Worm (Caenorhabditis elegans) whole organism, late embryonic: ENCODE data around the gene nasp-1.

ENCODE experiments used
- C08G9.2 ChIP-seq: sonication (generic microtip); optimal IDR thresholded peaks from 2 replicates; lab custom pipeline; 2016; ENCODE audit warnings: mild to moderate bottlenecking, missing genetic modification characterization, moderate library complexity, missing compliant biosample characterization
- C38D4.7 ChIP-seq: fragments of 200-800 bp; sonication (Bioruptor generic); optimal IDR thresholded peaks from 2 replicates; lab custom pipeline; 2018; ENCODE audit warnings: mild to moderate bottlenecking, missing genetic modification characterization, moderate library complexity, missing compliant biosample characterization
- F13H6.1 ChIP-seq: sonication (generic microtip); optimal IDR thresholded peaks from 2 replicates; lab custom pipeline; 2016; ENCODE audit warnings: missing genetic modification characterization, missing compliant biosample characterization
- K02D7.2 ChIP-seq: sonication (generic microtip); optimal IDR thresholded peaks from 2 replicates; lab custom pipeline; 2017; ENCODE audit warnings: mild to moderate bottlenecking, missing genetic modification characterization, missing compliant biosample characterization
- T23F11.4 ChIP-seq: fragments of 200-800 bp; sonication (Bioruptor generic); optimal IDR thresholded peaks from 2 replicates; lab custom pipeline; 2018; ENCODE audit warnings: mild to moderate bottlenecking, missing genetic modification characterization, missing compliant biosample characterization
- Y22D7AL.16 ChIP-seq: sonication (generic microtip); optimal IDR thresholded peaks from 2 replicates; lab custom pipeline; 2016; ENCODE audit warnings: missing genetic modification characterization, missing compliant biosample characterization
- ama-1 ChIP-seq: fragments of 150-350 bp; optimal IDR thresholded peaks from 2 replicates; lab custom pipeline; 2014
- ceh-19 ChIP-seq: fragments of 200-800 bp; sonication (Bioruptor generic); optimal IDR thresholded peaks from 2 replicates; lab custom pipeline; 2018; ENCODE audit warnings: mild to moderate bottlenecking, missing genetic modification characterization, missing compliant biosample characterization
- ceh-2 ChIP-seq: sonication (generic microtip); optimal IDR thresholded peaks from 2 replicates; lab custom pipeline; 2016; ENCODE audit warnings: missing genotype, missing genetic modification characterization, missing compliant biosample characterization
- ceh-22 ChIP-seq: sonication (generic microtip); optimal IDR thresholded peaks from 2 replicates; lab custom pipeline; 2017; ENCODE audit warnings: missing biosample characterization, missing genetic modification characterization
- ceh-24 ChIP-seq: sonication (generic microtip); optimal IDR thresholded peaks from 2 replicates; lab custom pipeline; 2016; ENCODE audit warnings: mild to moderate bottlenecking, missing genetic modification characterization, missing compliant biosample characterization
- ceh-31 ChIP-seq: sonication (generic microtip); optimal IDR thresholded peaks from 2 replicates; lab custom pipeline; 2016; ENCODE audit warnings: missing genetic modification characterization, missing compliant biosample characterization
- ceh-34 ChIP-seq: sonication (generic microtip); optimal IDR thresholded peaks from 2 replicates; lab custom pipeline; 2016; ENCODE audit warnings: mild to moderate bottlenecking, missing genetic modification characterization, missing compliant biosample characterization
- ceh-45 ChIP-seq: fragments of 200-800 bp; sonication (Bioruptor generic); IDR thresholded peaks from 2 replicates; pipeline ENCODE4 v1.3.6; 2022; ENCODE audit warnings: missing genetic modification reagents, missing genetic modification characterization, missing compliant biosample characterization
- ceh-6 ChIP-seq: fragments of 200-800 bp; sonication (Bioruptor generic); optimal IDR thresholded peaks from 2 replicates; lab custom pipeline; 2018; ENCODE audit warnings: mild to moderate bottlenecking, missing genetic modification characterization, missing compliant biosample characterization
- ceh-9 ChIP-seq: sonication (generic microtip); optimal IDR thresholded peaks from 2 replicates; lab custom pipeline; 2016; ENCODE audit warnings: mild to moderate bottlenecking, missing genetic modification characterization, inconsistent platforms, missing compliant biosample characterization
- elt-4 ChIP-seq: sonication (generic microtip); optimal IDR thresholded peaks from 2 replicates; lab custom pipeline; 2016; ENCODE audit warnings: missing genetic modification characterization, missing compliant biosample characterization
- fax-1 ChIP-seq: sonication (generic microtip); optimal IDR thresholded peaks from 2 replicates; lab custom pipeline; 2016; ENCODE audit warnings: missing genotype, missing genetic modification characterization, missing compliant biosample characterization
- fkh-10 ChIP-seq: fragments of 150-350 bp; optimal IDR thresholded peaks from 2 replicates; lab custom pipeline; 2014; ENCODE audit warnings: missing biosample characterization, missing genetic modification reagents, missing genetic modification characterization
- gmeb-2 ChIP-seq: sonication (generic microtip); optimal IDR thresholded peaks from 2 replicates; lab custom pipeline; 2016; ENCODE audit warnings: missing genetic modification characterization, inconsistent platforms, missing compliant biosample characterization
- hlh-13 ChIP-seq: fragments of 200-800 bp; sonication (Bioruptor generic); optimal IDR thresholded peaks from 2 replicates; lab custom pipeline; 2018; ENCODE audit warnings: mild to moderate bottlenecking, missing genetic modification characterization, missing compliant biosample characterization
- hlh-30 ChIP-seq: sonication (generic microtip); optimal IDR thresholded peaks from 2 replicates; lab custom pipeline; 2017; ENCODE audit warnings: antibody characterized with exemption, missing genetic modification characterization, missing compliant biosample characterization; ENCODE audit not compliant: insufficient read depth
- hlh-6 ChIP-seq: sonication (generic microtip); optimal IDR thresholded peaks from 2 replicates; lab custom pipeline; 2016; ENCODE audit warnings: missing genotype, missing genetic modification characterization, missing compliant biosample characterization
- hlh-8 ChIP-seq: sonication (generic microtip); optimal IDR thresholded peaks from 2 replicates; lab custom pipeline; 2016; ENCODE audit warnings: missing genotype, missing genetic modification characterization, missing compliant biosample characterization
- lin-11 ChIP-seq: fragments of 200-800 bp; sonication (Bioruptor generic); optimal IDR thresholded peaks from 2 replicates; lab custom pipeline; 2018; ENCODE audit warnings: mild to moderate bottlenecking, missing genetic modification characterization, missing compliant biosample characterization
- nfya-1 ChIP-seq: sonication (generic microtip); optimal IDR thresholded peaks from 2 replicates; lab custom pipeline; 2017; ENCODE audit warnings: missing genetic modification characterization, mild to moderate bottlenecking, missing compliant biosample characterization, antibody characterized with exemption, moderate library complexity
- npax-4 ChIP-seq: sonication (generic microtip); optimal IDR thresholded peaks from 2 replicates; lab custom pipeline; 2016; ENCODE audit warnings: missing genetic modification characterization, missing compliant biosample characterization
- odd-2 ChIP-seq: sonication (generic microtip); optimal IDR thresholded peaks from 2 replicates; lab custom pipeline; 2017; ENCODE audit warnings: antibody characterized with exemption, mild to moderate bottlenecking, missing genetic modification characterization, missing compliant biosample characterization
- pag-3 ChIP-seq: sonication (generic microtip); optimal IDR thresholded peaks from 2 replicates; lab custom pipeline; 2016; ENCODE audit warnings: missing compliant biosample characterization, missing genetic modification characterization, borderline replicate concordance
- pqm-1 ChIP-seq: sonication (generic microtip); optimal IDR thresholded peaks from 2 replicates; lab custom pipeline; 2016; ENCODE audit warnings: missing genetic modification characterization, missing compliant biosample characterization
- sox-2 ChIP-seq: fragments of 200-800 bp; sonication (Bioruptor generic); IDR thresholded peaks from 2 replicates; pipeline ENCODE4 v1.3.6; 2022; ENCODE audit warnings: missing genetic modification reagents, missing genetic modification characterization, missing compliant biosample characterization
- sox-4 ChIP-seq: sonication (generic microtip); optimal IDR thresholded peaks from 2 replicates; lab custom pipeline; 2017; ENCODE audit warnings: mild to moderate bottlenecking, missing genetic modification characterization, inconsistent platforms, missing compliant biosample characterization
- syd-9 ChIP-seq: sonication (generic microtip); optimal IDR thresholded peaks from 2 replicates; lab custom pipeline; 2016; ENCODE audit warnings: mild to moderate bottlenecking, missing genetic modification characterization, moderate library complexity, missing compliant biosample characterization
- tbx-2 ChIP-seq: sonication (generic microtip); optimal IDR thresholded peaks from 2 replicates; lab custom pipeline; 2016; ENCODE audit warnings: missing genetic modification characterization, missing compliant biosample characterization
- ttx-3 ChIP-seq: sonication (generic microtip); optimal IDR thresholded peaks from 2 replicates; lab custom pipeline; 2016; ENCODE audit warnings: missing genetic modification reagents, missing genetic modification characterization, missing compliant biosample characterization
- unc-42 ChIP-seq: sonication (generic microtip); optimal IDR thresholded peaks from 2 replicates; lab custom pipeline; 2016; ENCODE audit warnings: missing genotype, missing genetic modification characterization, missing compliant biosample characterization
- zip-5 ChIP-seq: sonication (generic microtip); optimal IDR thresholded peaks from 2 replicates; lab custom pipeline; 2016; ENCODE audit warnings: missing genetic modification characterization, missing compliant biosample characterization

nasp-1 gene

DNA sequence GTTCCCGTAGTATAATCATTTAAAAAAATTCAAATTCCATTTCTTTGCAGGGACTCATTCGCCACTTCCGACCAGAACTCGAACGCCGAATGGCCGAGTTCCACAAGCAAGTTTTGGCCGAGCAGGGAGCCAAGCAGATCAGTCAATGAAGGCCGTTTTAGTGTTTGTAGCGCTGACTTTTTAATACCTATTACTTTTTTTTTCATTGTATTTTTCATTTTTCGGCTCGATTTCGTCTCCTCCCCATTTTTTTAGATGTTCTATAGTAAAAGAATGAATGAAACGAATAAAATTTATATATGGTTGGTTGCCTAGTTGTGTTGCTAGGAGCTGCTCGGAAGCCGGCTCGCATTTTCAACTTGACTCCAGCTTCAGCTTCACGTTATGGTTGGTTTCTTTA is 6.6 kb upstream of the nasp-1 start, which contains the start of gene C09H10.4:
Gene C09H10.4 (plus strand): TSS at position 301 of the 400 bp plus-strand sequence.
- TF ChIP-seq lin-11 (no peak), C08G9.2 (tag; lab: Kevin White, UChicago) (no peak), ceh-34 (no peak)

DNA sequence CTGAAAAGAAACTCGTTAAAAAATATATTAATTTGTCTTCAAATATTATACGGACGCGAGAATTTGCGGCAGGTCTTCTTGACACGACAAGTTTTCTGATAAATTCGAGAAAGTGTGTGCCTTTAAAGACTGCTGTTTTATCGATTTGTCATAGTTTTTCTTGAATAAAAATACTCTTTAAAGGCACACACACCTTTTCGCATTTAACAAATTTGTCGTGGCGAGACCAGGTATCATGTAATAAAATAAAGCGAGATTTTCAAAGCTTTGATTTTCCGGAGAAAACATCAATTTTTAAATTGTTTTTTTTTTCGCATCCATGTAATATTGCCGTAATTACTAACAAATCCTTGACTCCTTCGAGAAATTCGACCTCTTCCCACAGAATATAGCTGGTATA is 5.2 kb upstream of the nasp-1 start:
- TF ChIP-seq syd-9 (tag; lab: Kevin White, UChicago) = no peak
- TF ChIP-seq ttx-3 (tag; lab: Kevin White, UChicago) = no peak
- TF ChIP-seq ceh-34 = no peak
- TF ChIP-seq elt-4 (tag; lab: Kevin White, UChicago) = no peak
- no peak for TF ChIP-seq hlh-8
- TF ChIP-seq ceh-2 (tag; lab: Kevin White, UChicago) = no peak
- TF ChIP-seq fax-1 (tag; lab: Kevin White, UChicago) = no peak
- TF ChIP-seq tbx-2 = no peak
- TF ChIP-seq gmeb-2 (tag; lab: Kevin White, UChicago) = no peak
- no peak for TF ChIP-seq ceh-22
- TF ChIP-seq zip-5 = no peak
- no peak for TF ChIP-seq ceh-45 (GFP tag; lab: Robert Waterston, UW)
- TF ChIP-seq F13H6.1 (tag; lab: Kevin White, UChicago) = no peak
- no peak for TF ChIP-seq Y22D7AL.16 (tag; lab: Kevin White, UChicago)
- TF ChIP-seq ceh-9 (tag; lab: Kevin White, UChicago) = no peak
- no peak for TF ChIP-seq npax-4

DNA sequence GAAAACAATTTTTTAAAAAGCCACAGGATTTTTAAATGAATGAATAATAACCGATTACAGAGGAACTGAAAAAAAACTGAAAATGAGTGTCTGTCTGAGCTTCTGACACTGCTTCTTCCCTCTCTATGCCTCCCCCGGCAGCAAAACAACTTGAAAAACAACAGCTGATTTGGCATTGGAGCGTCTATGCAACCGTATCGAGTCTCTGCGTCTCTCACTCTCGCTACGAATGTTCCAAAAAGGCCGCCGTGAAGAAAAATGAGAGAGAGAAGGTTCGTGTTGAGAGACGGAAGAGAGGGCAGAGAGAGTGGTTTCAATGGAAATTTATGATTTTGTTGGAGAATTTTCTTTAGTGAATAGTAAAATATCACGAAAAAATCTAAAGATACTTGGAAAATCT is 3.4 kb upstream of the nasp-1 start:
- peak; percentile 63 for TF ChIP-seq nfya-1
- TF ChIP-seq npax-4 = no peak
- TF ChIP-seq hlh-30 (tag; lab: Kevin White, UChicago) = peak; percentile 66

DNA sequence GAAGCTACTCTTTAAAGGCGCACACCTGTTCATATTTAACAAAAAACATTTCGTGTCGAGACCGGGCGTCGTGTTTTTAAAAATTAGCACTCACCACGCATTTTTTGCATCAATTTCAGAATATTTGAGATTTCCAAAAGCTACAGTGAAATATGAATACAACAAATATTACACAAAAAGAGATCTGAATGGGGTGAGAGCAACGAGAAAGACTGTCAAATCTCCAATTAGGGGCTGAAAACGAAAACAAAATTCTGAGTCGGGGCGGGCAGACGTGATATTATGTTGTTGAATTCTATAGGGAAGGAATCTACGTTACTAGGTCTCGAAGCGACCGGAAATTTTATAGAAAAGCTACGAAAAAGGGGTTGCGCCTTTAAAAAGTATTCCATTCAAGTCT is 2.8 kb upstream of the nasp-1 start, which contains the start of gene C09H10.5:
Gene C09H10.5 (minus strand): TSS at position 101 of the 400 bp plus-strand sequence.
- TF ChIP-seq ceh-19 (no peak), sox-2 (GFP tag; lab: Robert Waterston, UW) (no peak), ceh-24 (no peak), K02D7.2 (no peak), elt-4 (tag; lab: Kevin White, UChicago) (no peak), hlh-30 (tag; lab: Kevin White, UChicago) (no peak), hlh-6 (tag; lab: Kevin White, UChicago) (no peak), odd-2 (no peak), hlh-13 (GFP tag; lab: Kevin White, UChicago) (no peak), ama-1 (lab: Kevin White, UChicago) (no peak), T23F11.4 (no peak), pag-3 (no peak), unc-42 (tag; lab: Kevin White, UChicago) (no peak), C38D4.7 (GFP tag; lab: Kevin White, UChicago) (no peak), ceh-31 (tag; lab: Kevin White, UChicago) (no peak), npax-4 (no peak), ceh-6 (GFP tag; lab: Kevin White, UChicago) (no peak)
- TF ChIP-seq, all 69 proteins: peak for 0

DNA sequence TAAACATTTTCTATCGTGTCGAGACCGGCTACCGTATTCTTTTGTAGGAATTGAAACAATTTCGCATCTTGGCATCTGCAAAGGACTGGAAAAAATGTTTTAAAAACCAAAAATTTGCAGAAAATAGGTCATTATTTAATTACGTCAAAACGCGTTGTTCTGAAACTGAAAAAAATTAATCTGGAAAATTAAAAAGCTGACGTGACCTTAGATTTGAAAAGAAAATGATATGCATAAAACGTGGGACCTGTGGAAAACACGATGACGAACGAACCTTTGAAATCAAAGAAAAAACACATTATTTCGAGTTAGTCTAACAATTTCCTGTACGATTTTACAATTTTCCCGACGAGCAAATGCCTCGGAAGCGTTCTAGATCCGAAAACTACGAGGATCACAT is 2.2 kb upstream of the nasp-1 start, which contains the start of gene C09H10.9:
Gene C09H10.9 (plus strand): TSS at position 301 of the 400 bp plus-strand sequence.
- TF ChIP-seq elt-4 (tag; lab: Kevin White, UChicago) (no peak), hlh-8 (no peak), hlh-30 (tag; lab: Kevin White, UChicago) (no peak), K02D7.2 (no peak), fkh-10 (no peak), pag-3 (no peak), hlh-6 (tag; lab: Kevin White, UChicago) (no peak), C08G9.2 (tag; lab: Kevin White, UChicago) (no peak), fax-1 (tag; lab: Kevin White, UChicago) (no peak), pqm-1 (tag; lab: Kevin White, UChicago) (no peak), ceh-24 (no peak), T23F11.4 (no peak), sox-4 (tag; lab: Kevin White, UChicago) (no peak), C38D4.7 (GFP tag; lab: Kevin White, UChicago) (no peak)
